Fruit fly (Drosophila melanogaster) whole organism, embryonic: ENCODE results near the gene AstA-R1.

ENCODE experiments used
- ATbp ChIP-seq: fragments of 200-800 bp; sonication (Bioruptor generic); optimal IDR thresholded peaks from 2 replicates; lab custom pipeline; 2017; ENCODE audit warnings: missing biosample characterization, mild to moderate bottlenecking, missing genetic modification characterization, missing genetic modification reagents
- Bdp1 ChIP-seq: fragments of 200-800 bp; sonication (Bioruptor generic); optimal IDR thresholded peaks from 3 replicates; lab custom pipeline; 2016; ENCODE audit warnings: missing biosample characterization, missing genetic modification characterization
- CG10147 ChIP-seq: fragments of 200-800 bp; sonication (Bioruptor generic); optimal IDR thresholded peaks from 2 replicates; lab custom pipeline; 2019; ENCODE audit warnings: missing biosample characterization, mild to moderate bottlenecking, missing genetic modification characterization, moderate library complexity
- CG10431 ChIP-seq: fragments of 200-800 bp; sonication (Bioruptor generic); optimal IDR thresholded peaks from 3 replicates; lab custom pipeline; 2018; ENCODE audit warnings: missing biosample characterization, mild to moderate bottlenecking, missing genetic modification characterization
- CG12391 ChIP-seq: fragments of 200-800 bp; sonication (Bioruptor generic); optimal IDR thresholded peaks from 3 replicates; lab custom pipeline; 2018; ENCODE audit warnings: missing biosample characterization, mild to moderate bottlenecking, missing genetic modification characterization, moderate library complexity
- CG15479 ChIP-seq: fragments of 200-800 bp; sonication (Bioruptor generic); optimal IDR thresholded peaks from 3 replicates; lab custom pipeline; 2019; ENCODE audit warnings: missing biosample characterization, mild to moderate bottlenecking, missing genetic modification characterization, moderate library complexity
- CG16813 ChIP-seq: fragments of 200-800 bp; sonication (Bioruptor generic); IDR thresholded peaks from 3 replicates; pipeline ENCODE4 v1.3.6; 2022; ENCODE audit warnings: missing biosample characterization, missing genetic modification characterization; ENCODE audit not compliant: partially characterized antibody
- CG17359 ChIP-seq: fragments of 200-800 bp; sonication (Bioruptor generic); optimal IDR thresholded peaks from 3 replicates; lab custom pipeline; 2018; ENCODE audit warnings: missing biosample characterization, mild to moderate bottlenecking, missing genetic modification characterization, moderate library complexity
- CG17612 ChIP-seq: fragments of 200-800 bp; sonication (Bioruptor generic); IDR thresholded peaks from 2 replicates; pipeline ENCODE4 v1.3.6; 2022; ENCODE audit warnings: missing biosample characterization, missing genetic modification characterization
- CG1832 ChIP-seq: fragments of 200-800 bp; sonication (Bioruptor generic); optimal IDR thresholded peaks from 2 replicates; lab custom pipeline; 2017; ENCODE audit warnings: missing biosample characterization, mild to moderate bottlenecking, missing genetic modification characterization, inconsistent platforms
- CG2199 ChIP-seq: fragments of 200-800 bp; sonication (Bioruptor generic); IDR thresholded peaks from 3 replicates; pipeline ENCODE4 v1.3.6; 2022; ENCODE audit warnings: missing biosample characterization, missing genetic modification characterization
- CG31388 ChIP-seq: fragments of 200-800 bp; sonication (Bioruptor generic); optimal IDR thresholded peaks from 2 replicates; lab custom pipeline; 2016; ENCODE audit warnings: missing biosample characterization, missing genetic modification characterization
- CG32767 ChIP-seq: fragments of 200-800 bp; sonication (Bioruptor generic); IDR thresholded peaks from 2 replicates; pipeline ENCODE4 v1.3.6; 2022; ENCODE audit warnings: missing biosample characterization, missing genetic modification characterization
- CG3838 ChIP-seq: fragments of 200-800 bp; sonication (Bioruptor generic); optimal IDR thresholded peaks from 3 replicates; lab custom pipeline; 2016; ENCODE audit warnings: missing biosample characterization, missing genetic modification characterization
- CG4282 ChIP-seq: fragments of 200-800 bp; sonication (Bioruptor generic); optimal IDR thresholded peaks from 2 replicates; lab custom pipeline; 2016; ENCODE audit warnings: missing biosample characterization, missing genetic modification characterization
- CG4854 ChIP-seq: fragments of 200-800 bp; sonication (Bioruptor generic); optimal IDR thresholded peaks from 2 replicates; lab custom pipeline; 2016; ENCODE audit warnings: missing biosample characterization, missing genetic modification characterization, inconsistent platforms
- CG7271 ChIP-seq: fragments of 200-800 bp; sonication (Bioruptor generic); optimal IDR thresholded peaks from 2 replicates; lab custom pipeline; 2018; ENCODE audit warnings: missing biosample characterization, mild to moderate bottlenecking, missing genetic modification characterization, moderate library complexity
- CG7357 ChIP-seq: fragments of 200-800 bp; sonication (Bioruptor generic); IDR thresholded peaks from 3 replicates; pipeline ENCODE4 v1.3.6; 2022; ENCODE audit warnings: missing biosample characterization, missing genetic modification characterization
- CG7839 ChIP-seq: fragments of 200-800 bp; sonication (Bioruptor generic); optimal IDR thresholded peaks from 3 replicates; lab custom pipeline; 2018; ENCODE audit warnings: missing biosample characterization, mild to moderate bottlenecking, missing genetic modification characterization, moderate library complexity
- CG9609 ChIP-seq: fragments of 200-800 bp; sonication (Bioruptor generic); optimal IDR thresholded peaks from 3 replicates; lab custom pipeline; 2016; ENCODE audit warnings: missing biosample characterization, missing genetic modification characterization
- CG9932 ChIP-seq: fragments of 200-800 bp; sonication (Bioruptor generic); IDR thresholded peaks from 2 replicates; pipeline ENCODE4 v1.3.6; 2022; ENCODE audit warnings: missing biosample characterization, missing genetic modification characterization
- CoRest ChIP-seq: fragments of 200-800 bp; sonication (Bioruptor generic); optimal IDR thresholded peaks from 3 replicates; lab custom pipeline; 2018; ENCODE audit warnings: missing biosample characterization, mild to moderate bottlenecking, missing genetic modification characterization, moderate library complexity
- Eip74EF ChIP-seq, 2 experiments: fragments of 200-800 bp in 1 of 2; fragments of >200 bp in 1 of 2; sonication (Bioruptor generic) in 1 of 2; optimal IDR thresholded peaks; 2 replicates each; lab custom pipeline; 2017 to 2019; ENCODE audit warnings: missing biosample characterization in 2 of 2, missing genetic modification characterization in 2 of 2, mild to moderate bottlenecking in 1 of 2, moderate library complexity in 1 of 2
- Fer1 ChIP-seq: fragments of 200-800 bp; sonication (Bioruptor generic); optimal IDR thresholded peaks from 2 replicates; lab custom pipeline; 2017; ENCODE audit warnings: missing biosample characterization, mild to moderate bottlenecking, missing genetic modification characterization
- Lhr ChIP-seq: fragments of 200-800 bp; sonication (Bioruptor generic); optimal IDR thresholded peaks from 3 replicates; lab custom pipeline; 2017; ENCODE audit warnings: mild to moderate bottlenecking, missing biosample characterization, missing genetic modification reagents, missing genetic modification characterization
- Meics ChIP-seq: fragments of 200-800 bp; sonication (Bioruptor generic); optimal IDR thresholded peaks from 2 replicates; lab custom pipeline; 2017; ENCODE audit warnings: missing biosample characterization, mild to moderate bottlenecking, missing genetic modification characterization
- Neu2 ChIP-seq: fragments of 200-800 bp; sonication (Bioruptor generic); optimal IDR thresholded peaks from 3 replicates; lab custom pipeline; 2016; ENCODE audit warnings: missing biosample characterization, missing genetic modification characterization, borderline replicate concordance
- Sry-β ChIP-seq: fragments of 200-800 bp; sonication (Bioruptor generic); optimal IDR thresholded peaks from 2 replicates; lab custom pipeline; 2018; ENCODE audit warnings: missing biosample characterization, mild to moderate bottlenecking, missing genetic modification characterization, moderate library complexity
- YL-1 ChIP-seq: fragments of 200-800 bp; sonication (Bioruptor generic); optimal IDR thresholded peaks from 3 replicates; lab custom pipeline; 2017; ENCODE audit warnings: missing biosample characterization, mild to moderate bottlenecking, missing genetic modification characterization
- cad ChIP-seq: fragments of >200 bp; optimal IDR thresholded peaks from 2 replicates; lab custom pipeline; 2017; ENCODE audit warnings: missing biosample characterization, missing genetic modification characterization
- cg ChIP-seq: fragments of 200-800 bp; sonication (Bioruptor generic); optimal IDR thresholded peaks from 3 replicates; lab custom pipeline; 2019; ENCODE audit warnings: missing biosample characterization, mild to moderate bottlenecking, missing genetic modification characterization, moderate library complexity
- croc ChIP-seq: fragments of 200-800 bp; sonication (Bioruptor generic); conservative IDR thresholded peaks from 3 replicates; pipeline ENCODE4 v1.3.6; 2022; ENCODE audit warnings: missing biosample characterization, missing genetic modification characterization
- crol ChIP-seq: fragments of 200-800 bp; sonication (Bioruptor generic); IDR thresholded peaks from 2 replicates; pipeline ENCODE4 v1.3.6; 2022; ENCODE audit warnings: missing biosample characterization, missing genetic modification characterization
- crp ChIP-seq, 2 experiments: fragments of 200-800 bp; sonication (Bioruptor generic); optimal IDR thresholded peaks; 2 replicates in 1 of 2; 3 replicates in 1 of 2; lab custom pipeline; 2017; ENCODE audit warnings: missing biosample characterization in 2 of 2, missing genetic modification characterization in 2 of 2, mild to moderate bottlenecking in 1 of 2, moderate library complexity in 1 of 2
- danr ChIP-seq: fragments of 200-800 bp; sonication (Bioruptor generic); IDR thresholded peaks from 2 replicates; pipeline ENCODE4 v1.3.6; 2022; ENCODE audit warnings: missing biosample characterization, missing genetic modification characterization
- dmrt99B ChIP-seq: fragments of 200-800 bp; sonication (Bioruptor generic); optimal IDR thresholded peaks from 2 replicates; lab custom pipeline; 2018; ENCODE audit warnings: missing biosample characterization, mild to moderate bottlenecking, missing genetic modification characterization, moderate library complexity
- emc ChIP-seq: fragments of 200-800 bp; sonication (Bioruptor generic); optimal IDR thresholded peaks from 2 replicates; lab custom pipeline; 2016; ENCODE audit warnings: missing biosample characterization, missing genetic modification characterization
- kay ChIP-seq: fragments of 200-800 bp; sonication (Bioruptor generic); optimal IDR thresholded peaks from 2 replicates; lab custom pipeline; 2016; ENCODE audit warnings: missing biosample characterization, missing genetic modification characterization
- lab ChIP-seq: fragments of 200-800 bp; sonication (Bioruptor generic); optimal IDR thresholded peaks from 3 replicates; lab custom pipeline; 2017; ENCODE audit warnings: missing biosample characterization, missing genetic modification characterization, mild to moderate bottlenecking, moderate library complexity, missing genetic modification reagents
- lilli ChIP-seq: fragments of 200-800 bp; sonication (Bioruptor generic); optimal IDR thresholded peaks from 3 replicates; lab custom pipeline; 2016; ENCODE audit warnings: missing biosample characterization, missing genetic modification characterization
- maf-S ChIP-seq: fragments of 200-800 bp; sonication (Bioruptor generic); optimal IDR thresholded peaks from 2 replicates; lab custom pipeline; 2016; ENCODE audit warnings: missing biosample characterization, missing genetic modification characterization
- oc ChIP-seq: fragments of 200-800 bp; sonication (Bioruptor generic); optimal IDR thresholded peaks from 2 replicates; lab custom pipeline; 2018; ENCODE audit warnings: missing biosample characterization, mild to moderate bottlenecking, missing genetic modification characterization, moderate library complexity
- pho ChIP-seq: fragments of 200-800 bp; sonication (Bioruptor generic); optimal IDR thresholded peaks from 2 replicates; lab custom pipeline; 2016; ENCODE audit warnings: missing biosample characterization, missing genetic modification characterization
- ranshi ChIP-seq: fragments of 200-800 bp; sonication (Bioruptor generic); IDR thresholded peaks from 2 replicates; pipeline ENCODE4 v1.3.6; 2022; ENCODE audit warnings: missing biosample characterization, missing genetic modification characterization
- repo ChIP-seq: fragments of 200-800 bp; sonication (Bioruptor generic); optimal IDR thresholded peaks from 2 replicates; lab custom pipeline; 2016; ENCODE audit warnings: missing biosample characterization, missing genetic modification characterization
- rib ChIP-seq: fragments of 200-800 bp; sonication (Bioruptor generic); IDR thresholded peaks from 2 replicates; pipeline ENCODE4 v1.3.6; 2022; ENCODE audit warnings: missing biosample characterization, missing genetic modification characterization
- schlank ChIP-seq: fragments of 200-800 bp; sonication (Bioruptor generic); optimal IDR thresholded peaks from 2 replicates; lab custom pipeline; 2018; ENCODE audit warnings: missing biosample characterization, mild to moderate bottlenecking, missing genetic modification characterization
- slbo ChIP-seq: fragments of 200-800 bp; sonication (Bioruptor generic); IDR thresholded peaks from 2 replicates; pipeline ENCODE4 v1.3.6; 2022; ENCODE audit warnings: missing biosample characterization, missing genetic modification characterization
- trem ChIP-seq: fragments of 200-800 bp; optimal IDR thresholded peaks from 3 replicates; lab custom pipeline; 2019; ENCODE audit warnings: missing biosample characterization, mild to moderate bottlenecking, missing genetic modification characterization, moderate library complexity
- ttk ChIP-seq: fragments of 200-800 bp; sonication (Bioruptor generic); IDR thresholded peaks from 2 replicates; pipeline ENCODE4 v2.1.2; 2022; ENCODE audit warnings: missing biosample characterization, missing genetic modification characterization
- unc-4 ChIP-seq: fragments of 200-800 bp; sonication (Bioruptor generic); IDR thresholded peaks from 2 replicates; pipeline ENCODE4 v1.3.6; 2022; ENCODE audit warnings: missing biosample characterization, missing genetic modification characterization; ENCODE audit not compliant: partially characterized antibody
- yki ChIP-seq: fragments of >200 bp; optimal IDR thresholded peaks from 3 replicates; lab custom pipeline; 2018

Gene AstA-R1

dm6 chrX:3594245-3594644, 19.9 kb downstream of the AstA-R1 start (continued):
- TF ChIP-seq ranshi (GFP tag; lab: Robert Waterston, UW) (0 out of 2 replicates have a peak, but pooled peaks have one; percentile 7), unc-4 (GFP tag; lab: Robert Waterston, UW) (no peak), CoRest (tag; lab: Kevin White, UChicago) (no peak), crp (GFP tag; optimal IDR thresholded peaks at IDR 0.05; lab: Kevin White, UChicago) (no peak), rib (GFP tag; lab: Robert Waterston, UW) (no peak), CG7357 (GFP tag; lab: Robert Waterston, UW) (no peak), CG12391 (tag; lab: Kevin White, UChicago) (no peak), Lhr (GFP tag; lab: Kevin White, UChicago) (no peak), croc (GFP tag; lab: Robert Waterston, UW) (no peak), CG32767 (GFP tag; lab: Robert Waterston, UW) (no peak), danr (GFP tag; lab: Robert Waterston, UW) (no peak), ATbp (no peak), CG4282 (GFP tag; lab: Kevin White, UChicago) (no peak), slbo (GFP tag; lab: Robert Waterston, UW) (no peak), Meics (peak; percentile 41), CG17359 (tag; lab: Kevin White, UChicago) (peak; percentile 6), dmrt99B (tag; lab: Kevin White, UChicago) (peak; percentile 44), CG4854 (no peak), Fer1 (GFP tag; lab: Kevin White, UChicago) (peak; percentile 61), CG1832 (GFP tag; lab: Kevin White, UChicago) (no peak), kay (GFP tag; lab: Kevin White, UChicago) (no peak), oc (tag; lab: Kevin White, UChicago) (no peak), cad (GFP tag; lab: Kevin White, UChicago) (no peak), Eip74EF (GFP tag; optimal IDR thresholded peaks at IDR 0.05; lab: Kevin White, UChicago) (no peak), CG15479 (GFP tag; lab: Kevin White, UChicago) (no peak), CG9609 (no peak), Sry-β (GFP tag; lab: Kevin White, UChicago) (no peak), CG7839 (tag; lab: Kevin White, UChicago) (peak; percentile 34), CG7271 (tag; lab: Kevin White, UChicago) (no peak), CG17612 (no peak), trem (tag; lab: Kevin White, UChicago) (no peak), schlank (no peak), yki (no peak), lab (GFP tag; lab: Kevin White, UChicago) (peak; percentile 56), YL-1 (GFP tag; lab: Kevin White, UChicago) (no peak), CG10147 (GFP tag; lab: Kevin White, UChicago) (peak; percentile 19), CG31388 (GFP tag; lab: Kevin White, UChicago) (no peak), Neu2 (GFP tag; lab: Kevin White, UChicago) (no peak), CG10431 (no peak), repo (GFP tag; lab: Kevin White, UChicago) (no peak), Bdp1 (GFP tag; lab: Kevin White, UChicago) (no peak), pho (no peak), CG2199 (GFP tag; lab: Robert Waterston, UW) (no peak), emc (no peak), ttk (GFP tag; lab: Robert Waterston, UW) (no peak), crol (no peak), CG3838 (GFP tag; lab: Kevin White, UChicago) (no peak), lilli (GFP tag; lab: Kevin White, UChicago) (no peak), CG9932 (no peak), maf-S (no peak), cg (GFP tag; lab: Kevin White, UChicago) (no peak), CG16813 (GFP tag; lab: Robert Waterston, UW) (no peak)
